Worm (Caenorhabditis elegans): ENCODE data around the gene F59B8.1.

DNA sequence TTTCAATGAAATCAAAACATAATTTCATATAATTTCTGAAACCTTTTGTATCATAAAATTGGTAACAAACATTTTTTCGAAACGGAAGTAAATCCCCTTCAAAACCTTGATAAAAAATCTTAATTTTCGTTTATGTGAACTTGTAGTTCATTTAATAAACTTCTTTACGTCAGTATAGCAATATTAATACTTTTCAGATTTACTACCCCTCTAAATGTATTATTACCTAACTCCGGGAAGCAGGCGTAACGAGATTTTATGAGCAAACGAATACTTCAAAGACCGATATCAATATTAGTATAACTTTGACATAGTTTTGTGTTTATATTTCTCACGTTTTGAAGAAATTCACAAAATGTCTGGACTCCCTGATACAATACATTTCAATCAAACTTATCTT lies 60.3 kb downstream of the F59B8.1 start, which contains the start of gene sru-1:
- TF ChIP-seq ztf-23 (GFP tag; IDR thresholded peaks at IDR 0.05) (no peak), med-1 (GFP tag; optimal IDR thresholded peaks at IDR 0.05; ENCODE audit: insufficient read depth) (no peak), T22C8.4 (GFP tag; IDR thresholded peaks at IDR 0.05) (no peak), flt-1 (GFP tag; IDR thresholded peaks at IDR 0.05) (no peak), ref-1 (GFP tag; conservative IDR thresholded peaks at IDR 0.05) (no peak), cog-1 (tag; optimal IDR thresholded peaks at IDR 0.05) (no peak), klf-2 (GFP tag; conservative IDR thresholded peaks at IDR 0.05) (no peak), ztf-29 (GFP tag; IDR thresholded peaks at IDR 0.05) (no peak)

All from whole organism, midembryonic.